Worm (Caenorhabditis elegans) whole organism, L4 larva: ENCODE measurements around the gene C08D8.7.
A peak's percentile ranks its signal among the peaks of the same experiment; 100 is the strongest.

Source experiments
- D1046.2 ChIP-seq: fragments of 200-800 bp; sonication (Bioruptor generic); IDR thresholded peaks from 2 replicates; pipeline ENCODE4 v1.3.6; 2022; ENCODE audit warnings: missing genetic modification characterization, missing compliant biosample characterization
- F37D6.2 ChIP-seq: sonication (generic microtip); optimal IDR thresholded peaks from 2 replicates; lab custom pipeline; 2016; ENCODE audit warnings: mild to moderate bottlenecking, missing genetic modification characterization, missing compliant biosample characterization
- R02D3.7 ChIP-seq: fragments of 150-350 bp; sonication (generic microtip); optimal IDR thresholded peaks from 3 replicates; lab custom pipeline; 2014; ENCODE audit warnings: missing biosample characterization, missing genetic modification characterization
- Y105C5A.15 ChIP-seq: fragments of 200-800 bp; sonication (Bioruptor generic); IDR thresholded peaks from 2 replicates; pipeline ENCODE4 v1.3.6; 2022; ENCODE audit warnings: missing genetic modification characterization, missing compliant biosample characterization
- Y75B8A.6 ChIP-seq: fragments of 200-800 bp; sonication (Bioruptor generic); IDR thresholded peaks from 2 replicates; pipeline ENCODE4 v1.3.6; 2022; ENCODE audit warnings: missing genetic modification reagents, missing genetic modification characterization, missing compliant biosample characterization
- aha-1 ChIP-seq: fragments of 150-350 bp; peaks from one replicate; lab custom pipeline; 2014; ENCODE audit warnings: missing biosample characterization, missing genetic modification characterization
- ceh-20 ChIP-seq: fragments of 200-800 bp; sonication (Bioruptor generic); IDR thresholded peaks from 2 replicates; pipeline ENCODE4 v1.3.6; 2022; ENCODE audit warnings: missing genetic modification reagents, missing genetic modification characterization, missing compliant biosample characterization
- ceh-44 ChIP-seq: fragments of 200-800 bp; sonication (Bioruptor generic); IDR thresholded peaks from 2 replicates; pipeline ENCODE4 v1.3.6; 2022; ENCODE audit warnings: missing genetic modification reagents, missing genetic modification characterization, missing compliant biosample characterization
- ceh-62 ChIP-seq: sonication (generic microtip); optimal IDR thresholded peaks from 2 replicates; lab custom pipeline; 2017; ENCODE audit warnings: missing biosample characterization, missing genetic modification characterization
- ces-1 ChIP-seq: fragments of 150-350 bp; sonication (generic microtip); optimal IDR thresholded peaks from 4 replicates; lab custom pipeline; 2014; ENCODE audit warnings: missing biosample characterization, missing genetic modification reagents, missing genetic modification characterization
- cey-2 ChIP-seq: sonication (generic microtip); optimal IDR thresholded peaks from 3 replicates; lab custom pipeline; 2017; ENCODE audit warnings: missing genetic modification characterization, mild to moderate bottlenecking, missing compliant biosample characterization, antibody characterized with exemption, borderline replicate concordance; ENCODE audit not compliant: insufficient read depth
- daf-16 ChIP-seq, 3 experiments: sonication (generic microtip); optimal IDR thresholded peaks; 2 replicates each; lab custom pipeline; 2016 to 2017; ENCODE audit warnings: missing genetic modification characterization in 3 of 3, missing genetic modification reagents in 3 of 3, mild to moderate bottlenecking in 2 of 3, missing compliant biosample characterization in 2 of 3, missing biosample characterization in 1 of 3, moderate library complexity in 1 of 3
- dmd-8 ChIP-seq: fragments of 200-800 bp; sonication (Bioruptor generic); IDR thresholded peaks from 2 replicates; pipeline ENCODE4 v1.3.6; 2022; ENCODE audit warnings: missing genetic modification characterization, missing compliant biosample characterization
- dve-1 ChIP-seq: sonication (generic microtip); optimal IDR thresholded peaks from 2 replicates; lab custom pipeline; 2017; ENCODE audit warnings: antibody characterized with exemption, mild to moderate bottlenecking, missing genetic modification characterization, missing compliant biosample characterization; ENCODE audit not compliant: insufficient read depth
- egl-43 ChIP-seq: fragments of 200-800 bp; sonication (Bioruptor generic); IDR thresholded peaks from 2 replicates; pipeline ENCODE4 v1.3.6; 2022; ENCODE audit warnings: missing genetic modification reagents, missing genetic modification characterization, missing compliant biosample characterization
- fkh-10 ChIP-seq: fragments of 150-350 bp; optimal IDR thresholded peaks from 2 replicates; lab custom pipeline; 2014; ENCODE audit warnings: missing biosample characterization, missing genetic modification reagents, missing genetic modification characterization
- fos-1 ChIP-seq: fragments of 150-350 bp; optimal IDR thresholded peaks from 2 replicates; lab custom pipeline; 2014; ENCODE audit warnings: missing biosample characterization, missing genetic modification characterization
- gei-8 ChIP-seq: fragments of 200-800 bp; sonication (Bioruptor generic); optimal IDR thresholded peaks from 2 replicates; lab custom pipeline; 2018; ENCODE audit warnings: mild to moderate bottlenecking, missing genetic modification characterization, missing compliant biosample characterization
- hif-1 ChIP-seq, 2 experiments: sonication (generic microtip); optimal IDR thresholded peaks; 2 replicates each; lab custom pipeline; 2016 to 2017; ENCODE audit warnings: missing compliant biosample characterization in 2 of 2, missing genetic modification characterization in 2 of 2, missing genetic modification reagents in 2 of 2, missing genotype in 2 of 2, mild to moderate bottlenecking in 1 of 2
- hlh-30 ChIP-seq: sonication (generic microtip); optimal IDR thresholded peaks from 2 replicates; lab custom pipeline; 2017; ENCODE audit warnings: antibody characterized with exemption, mild to moderate bottlenecking, missing genetic modification characterization, missing compliant biosample characterization; ENCODE audit not compliant: insufficient read depth
- jun-1 ChIP-seq: fragments of 150-350 bp; optimal IDR thresholded peaks from 2 replicates; lab custom pipeline; 2014; ENCODE audit warnings: missing biosample characterization, missing genetic modification reagents, missing genetic modification characterization
- lin-1 ChIP-seq: fragments of 200-800 bp; sonication (Bioruptor generic); IDR thresholded peaks from 2 replicates; pipeline ENCODE4 v1.3.6; 2022; ENCODE audit warnings: missing genetic modification reagents, missing genetic modification characterization, missing compliant biosample characterization
- lin-13 ChIP-seq: fragments of 150-350 bp; optimal IDR thresholded peaks from 2 replicates; lab custom pipeline; 2014; ENCODE audit warnings: missing biosample characterization, missing genetic modification reagents, missing genetic modification characterization
- madf-5 ChIP-seq, 2 experiments: fragments of 200-800 bp; sonication (Bioruptor generic); IDR thresholded peaks; 2 replicates each; pipeline ENCODE4 v1.3.6; 2022; ENCODE audit warnings: missing compliant biosample characterization in 2 of 2, missing genetic modification characterization in 2 of 2
- mdt-29 ChIP-seq: fragments of 200-800 bp; sonication (Bioruptor generic); IDR thresholded peaks from 2 replicates; pipeline ENCODE4 v1.3.6; 2022; ENCODE audit warnings: missing genetic modification reagents, missing genetic modification characterization, missing compliant biosample characterization
- mxl-2 ChIP-seq: fragments of 200-800 bp; sonication (Bioruptor generic); conservative IDR thresholded peaks from 2 replicates; pipeline ENCODE4 v1.3.6; 2022; ENCODE audit warnings: missing genetic modification reagents, missing genetic modification characterization, missing compliant biosample characterization
- nhr-102 ChIP-seq: sonication (generic microtip); optimal IDR thresholded peaks from 2 replicates; lab custom pipeline; 2016; ENCODE audit warnings: mild to moderate bottlenecking, missing genetic modification characterization, moderate library complexity, missing compliant biosample characterization
- nhr-11 ChIP-seq: fragments of 150-350 bp; optimal IDR thresholded peaks from 2 replicates; lab custom pipeline; 2014; ENCODE audit warnings: missing biosample characterization, missing genetic modification characterization
- nhr-237 ChIP-seq: sonication (generic microtip); optimal IDR thresholded peaks from 2 replicates; lab custom pipeline; 2017; ENCODE audit warnings: missing biosample characterization, missing genetic modification characterization
- nhr-25 ChIP-seq: sonication (generic microtip); optimal IDR thresholded peaks from 2 replicates; lab custom pipeline; 2017; ENCODE audit warnings: missing genetic modification characterization, mild to moderate bottlenecking, missing compliant biosample characterization, antibody characterized with exemption, moderate library complexity, borderline replicate concordance; ENCODE audit not compliant: insufficient read depth
- nhr-28 ChIP-seq: fragments of 150-350 bp; optimal IDR thresholded peaks from 2 replicates; lab custom pipeline; 2014; ENCODE audit warnings: missing biosample characterization, missing genetic modification characterization
- nhr-48 ChIP-seq: sonication (generic microtip); optimal IDR thresholded peaks from 2 replicates; lab custom pipeline; 2016; ENCODE audit warnings: mild to moderate bottlenecking, missing genetic modification characterization, missing compliant biosample characterization
- nhr-6 ChIP-seq: fragments of 150-350 bp; optimal IDR thresholded peaks from 2 replicates; lab custom pipeline; 2014; ENCODE audit warnings: missing biosample characterization, missing genetic modification characterization
- php-3 ChIP-seq: fragments of 200-800 bp; sonication (Bioruptor generic); IDR thresholded peaks from 2 replicates; pipeline ENCODE4 v1.3.6; 2022; ENCODE audit warnings: missing genetic modification reagents, missing genetic modification characterization, missing compliant biosample characterization
- rbr-2 ChIP-seq: sonication (generic microtip); optimal IDR thresholded peaks from 2 replicates; lab custom pipeline; 2016; ENCODE audit warnings: missing genotype, missing genetic modification characterization, missing compliant biosample characterization
- tra-1 ChIP-seq: fragments of 200-800 bp; sonication (Bioruptor generic); IDR thresholded peaks from 2 replicates; pipeline ENCODE4 v1.3.6; 2022; ENCODE audit warnings: missing genetic modification reagents, missing genetic modification characterization, missing compliant biosample characterization
- unc-130 ChIP-seq: sonication (generic microtip); optimal IDR thresholded peaks from 2 replicates; lab custom pipeline; 2016; ENCODE audit warnings: missing genetic modification reagents, missing genetic modification characterization, missing compliant biosample characterization
- unc-62 ChIP-seq, 3 experiments: fragments of 150-350 bp in 1 of 3; sonication (generic microtip); optimal IDR thresholded peaks in 2 of 3; peaks in 1 of 3; 1 replicate in 1 of 3; 2 replicates in 2 of 3; lab custom pipeline; 2014 to 2017; ENCODE audit warnings: missing biosample characterization in 3 of 3, missing genetic modification characterization in 3 of 3, missing genetic modification reagents in 3 of 3, missing genotype in 1 of 3
- zfp-3 ChIP-seq: fragments of 200-800 bp; sonication (Bioruptor generic); conservative IDR thresholded peaks from 2 replicates; pipeline ENCODE4 v1.3.6; 2022; ENCODE audit warnings: missing genetic modification reagents, missing genetic modification characterization, missing compliant biosample characterization
- zip-2 ChIP-seq: fragments of 150-350 bp; optimal IDR thresholded peaks from 2 replicates; lab custom pipeline; 2014; ENCODE audit warnings: missing biosample characterization, missing genetic modification characterization

C08D8.7 gene

DNA sequence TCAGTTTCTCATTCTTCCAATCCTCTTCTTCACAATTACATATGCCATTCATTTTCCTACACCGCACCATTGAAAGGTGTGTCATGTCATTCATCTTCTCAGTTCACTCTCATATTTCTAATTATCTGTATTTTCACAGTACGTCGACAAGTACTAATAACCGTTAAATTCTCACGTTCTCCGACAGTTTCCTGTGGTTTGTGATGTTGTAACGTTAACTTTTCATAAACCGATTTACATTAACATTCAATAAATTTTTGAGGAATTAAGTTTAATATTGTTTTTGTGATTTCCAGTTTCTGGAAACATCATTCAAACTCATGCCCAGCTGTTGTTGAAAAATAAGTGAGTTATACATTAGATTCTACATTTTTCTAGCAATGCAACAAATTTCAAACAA lies 6.7 kb upstream of the C08D8.7 start, which contains the start of gene tmd-2:
Gene tmd-2 (plus strand): TSS at position 301 of the 400 bp plus-strand sequence.
- TF ChIP-seq unc-130 (GFP tag; lab: Kevin White, UChicago) (no peak), Y105C5A.15 (GFP tag; lab: Robert Waterston, UW) (no peak), fkh-10 (GFP tag; lab: Kevin White, UChicago) (no peak), madf-5 (GFP tag; IDR thresholded peaks at IDR 0.05; lab: Robert Waterston, UW) (no peak), aha-1 (no peak), nhr-25 (tag; lab: Kevin White, UChicago) (no peak), unc-62 (GFP tag; optimal IDR thresholded peaks at IDR 0.05 in 1 of 2; lab: Kevin White, UChicago) (no peak), unc-62 (tag; optimal IDR thresholded peaks at IDR 0.05; lab: Kevin White, UChicago) (no peak), nhr-11 (tag; lab: Kevin White, UChicago) (no peak), mdt-29 (GFP tag; lab: Robert Waterston, UW) (no peak), nhr-237 (no peak), cey-2 (tag; lab: Kevin White, UChicago) (no peak), php-3 (GFP tag; lab: Robert Waterston, UW) (no peak), rbr-2 (tag; lab: Kevin White, UChicago) (no peak), mxl-2 (GFP tag; lab: Robert Waterston, UW) (no peak), dmd-8 (GFP tag; lab: Robert Waterston, UW) (no peak)

ce11 chrV:8335620-8336019 lies 5.4 kb upstream of the C08D8.7 start:
- TF ChIP-seq jun-1 (tag; lab: Kevin White, UChicago) (no peak), hlh-30 (tag; lab: Kevin White, UChicago) (peak; percentile 32), madf-5 (GFP tag; IDR thresholded peaks at IDR 0.05; lab: Robert Waterston, UW) (no peak), unc-62 (GFP tag; optimal IDR thresholded peaks at IDR 0.05 in 1 of 2; lab: Kevin White, UChicago) (peak in 1 of 2 experiments; percentile 45), unc-62 (tag; optimal IDR thresholded peaks at IDR 0.05; lab: Kevin White, UChicago) (no peak)

ce11 chrV:8342416-8342815 lies 1.4 kb downstream of the C08D8.7 start:
- TF ChIP-seq ceh-44 = no peak
- TF ChIP-seq php-3 (GFP tag; lab: Robert Waterston, UW) = no peak
- peak in 1 of 2 experiments; percentile 16 for TF ChIP-seq unc-62 (GFP tag; optimal IDR thresholded peaks at IDR 0.05 in 1 of 2; lab: Kevin White, UChicago)
- no peak for TF ChIP-seq unc-62 (tag; optimal IDR thresholded peaks at IDR 0.05; lab: Kevin White, UChicago)
- TF ChIP-seq ces-1 (GFP tag; lab: Kevin White, UChicago) = no peak
- TF ChIP-seq, all 104 proteins: peak for 1

ce11 chrV:8345436-8345835 lies 4.4 kb downstream of the C08D8.7 start, which contains the start of gene C08D8.1:
Gene C08D8.1, plus strand, starts transcription at chrV:8345759.
- no peak for TF ChIP-seq nhr-11 (tag; lab: Kevin White, UChicago)
- TF ChIP-seq gei-8 (GFP tag; lab: Kevin White, UChicago) = no peak
- TF ChIP-seq nhr-28 (tag; lab: Kevin White, UChicago) = peak; percentile 97
- TF ChIP-seq dmd-8 (GFP tag; lab: Robert Waterston, UW) = no peak
- TF ChIP-seq D1046.2 (GFP tag; lab: Robert Waterston, UW) = no peak
- no peak for TF ChIP-seq F37D6.2 (tag; lab: Kevin White, UChicago)
- TF ChIP-seq tra-1 (GFP tag; lab: Robert Waterston, UW) = no peak
- no peak for TF ChIP-seq zfp-3 (GFP tag; lab: Robert Waterston, UW)
- TF ChIP-seq lin-13 (GFP tag; lab: Kevin White, UChicago) = no peak
- peak in 1 of 2 experiments; percentile 44 for TF ChIP-seq unc-62 (GFP tag; optimal IDR thresholded peaks at IDR 0.05 in 1 of 2; lab: Kevin White, UChicago)
- no peak for TF ChIP-seq unc-62 (tag; optimal IDR thresholded peaks at IDR 0.05; lab: Kevin White, UChicago)
- no peak for TF ChIP-seq zip-2 (tag; lab: Kevin White, UChicago)
- no peak for TF ChIP-seq Y75B8A.6 (GFP tag; lab: Robert Waterston, UW)
- no peak for TF ChIP-seq ceh-62 (tag; lab: Kevin White, UChicago)
- no peak for TF ChIP-seq hif-1 (tag; optimal IDR thresholded peaks at IDR 0.05; lab: Kevin White, UChicago)
- TF ChIP-seq lin-1 (GFP tag; lab: Robert Waterston, UW) = no peak
- TF ChIP-seq dve-1 (tag; lab: Kevin White, UChicago) = no peak
- 0 out of 2 replicates have a peak, but pooled peaks have one; percentile 19 for TF ChIP-seq ceh-20
- TF ChIP-seq nhr-6 (tag; lab: Kevin White, UChicago) = no peak
- TF ChIP-seq egl-43 = no peak
- TF ChIP-seq nhr-48 (tag; lab: Kevin White, UChicago) = no peak
- TF ChIP-seq R02D3.7 = no peak
- TF ChIP-seq mxl-2 (GFP tag; lab: Robert Waterston, UW) = no peak
- no peak for TF ChIP-seq nhr-102 (tag; lab: Kevin White, UChicago)
- no peak for TF ChIP-seq daf-16 (GFP tag; optimal IDR thresholded peaks at IDR 0.05; lab: Kevin White, UChicago)
- TF ChIP-seq daf-16 (tag; optimal IDR thresholded peaks at IDR 0.05; lab: Kevin White, UChicago) = no peak
- TF ChIP-seq fos-1 (tag; lab: Kevin White, UChicago) = no peak
